Fruit fly (Drosophila melanogaster) whole organism, wandering third instar larva: ENCODE data around the gene ND-42.

Experiments used
- Abd-B ChIP-seq: fragments of >200 bp; optimal IDR thresholded peaks from 2 replicates; lab custom pipeline; 2017; ENCODE audit warnings: missing biosample characterization, missing genetic modification characterization
- CG32264 ChIP-seq: fragments of 200-800 bp; sonication (Bioruptor generic); optimal IDR thresholded peaks from 2 replicates; lab custom pipeline; 2016; ENCODE audit warnings: missing biosample characterization, missing genetic modification characterization
- CG9705 ChIP-seq: fragments of 200-800 bp; sonication (Bioruptor generic); optimal IDR thresholded peaks from 2 replicates; lab custom pipeline; 2018; ENCODE audit warnings: missing biosample characterization, mild to moderate bottlenecking, missing genetic modification characterization
- CrebA ChIP-seq: fragments of 200-800 bp; sonication (Bioruptor generic); optimal IDR thresholded peaks from 2 replicates; lab custom pipeline; 2016; ENCODE audit warnings: missing biosample characterization, mild to moderate bottlenecking, missing genetic modification characterization, borderline replicate concordance
- Dfd ChIP-seq: fragments of >200 bp; optimal IDR thresholded peaks from 2 replicates; lab custom pipeline; 2017; ENCODE audit warnings: missing biosample characterization, missing genetic modification characterization
- Dif ChIP-seq: fragments of 200-275, 200-300 bp; sonication (Bioruptor generic); optimal IDR thresholded peaks from 2 replicates; lab custom pipeline; 2018; ENCODE audit warnings: missing biosample characterization, missing genetic modification characterization; ENCODE audit not compliant: partially characterized antibody
- GATAd ChIP-seq: sonication (Bioruptor generic); optimal IDR thresholded peaks from 2 replicates; lab custom pipeline; 2016; ENCODE audit warnings: missing biosample characterization, missing genetic modification characterization
- HLH106 ChIP-seq: fragments of 200-800 bp; optimal IDR thresholded peaks from 3 replicates; lab custom pipeline; 2019; ENCODE audit warnings: missing biosample characterization, mild to moderate bottlenecking, missing genetic modification characterization, moderate library complexity
- Hr78 ChIP-seq: fragments of >200 bp; optimal IDR thresholded peaks from 2 replicates; lab custom pipeline; 2017; ENCODE audit warnings: missing biosample characterization, missing genetic modification characterization
- Hr83 ChIP-seq: fragments of 200-300 bp; sonication (Bioruptor generic); optimal IDR thresholded peaks from 2 replicates; lab custom pipeline; 2016; ENCODE audit warnings: missing biosample characterization, mild to moderate bottlenecking, missing genetic modification characterization, moderate library complexity; ENCODE audit not compliant: poor library complexity, severe bottlenecking
- Jra ChIP-seq: sonication (Bioruptor generic); optimal IDR thresholded peaks from 2 replicates; lab custom pipeline; 2016; ENCODE audit warnings: missing biosample characterization, missing genetic modification characterization
- Mio ChIP-seq: sonication (Bioruptor generic); optimal IDR thresholded peaks from 2 replicates; lab custom pipeline; 2016; ENCODE audit warnings: missing biosample characterization, missing genetic modification characterization
- Myc ChIP-seq: fragments of >200 bp; optimal IDR thresholded peaks from 2 replicates; lab custom pipeline; 2017
- N ChIP-seq: fragments of >200 bp; optimal IDR thresholded peaks from 2 replicates; lab custom pipeline; 2018; ENCODE audit warnings: missing biosample characterization, missing external identifiers, missing genetic modification characterization
- OdsH ChIP-seq: fragments of 200-800 bp; sonication (Bioruptor generic); optimal IDR thresholded peaks from 2 replicates; lab custom pipeline; 2016; ENCODE audit warnings: missing biosample characterization, mild to moderate bottlenecking, missing genetic modification characterization
- Rel ChIP-seq, 2 experiments: fragments of 200-800 bp; sonication (Bioruptor generic) in 1 of 2; optimal IDR thresholded peaks; 2 replicates in 1 of 2; 3 replicates in 1 of 2; lab custom pipeline; 2016 to 2019; ENCODE audit warnings: mild to moderate bottlenecking in 2 of 2, missing biosample characterization in 2 of 2, missing genetic modification characterization in 2 of 2, moderate library complexity in 1 of 2
- Sp1 ChIP-seq: fragments of 200-800 bp; sonication (Bioruptor generic); optimal IDR thresholded peaks from 3 replicates; lab custom pipeline; 2019; ENCODE audit warnings: missing biosample characterization, mild to moderate bottlenecking, missing genetic modification characterization, moderate library complexity
- Vsx2 ChIP-seq: fragments of 200-300, 225-300 bp; sonication (Bioruptor generic); optimal IDR thresholded peaks from 2 replicates; lab custom pipeline; 2018; ENCODE audit warnings: missing biosample characterization, missing genetic modification characterization; ENCODE audit not compliant: partially characterized antibody
- br ChIP-seq: fragments of 200-800 bp; sonication (Bioruptor generic); optimal IDR thresholded peaks from 2 replicates; lab custom pipeline; 2016; ENCODE audit warnings: missing biosample characterization, missing genetic modification characterization
- brk ChIP-seq: fragments of 200-800 bp; sonication (Bioruptor generic); optimal IDR thresholded peaks from 2 replicates; lab custom pipeline; 2016; ENCODE audit warnings: missing biosample characterization, mild to moderate bottlenecking, missing genetic modification characterization
- dl ChIP-seq, 2 experiments: fragments of 175-275, 200-275 bp in 1 of 2; fragments of 200-275 bp in 1 of 2; sonication (Bioruptor generic); optimal IDR thresholded peaks; lab custom pipeline; 2018; ENCODE audit warnings: mild to moderate bottlenecking in 2 of 2, missing biosample characterization in 2 of 2, missing genetic modification characterization in 2 of 2, moderate library complexity in 2 of 2; ENCODE audit not compliant: partially characterized antibody in 2 of 2, insufficient read depth in 1 of 2
- dmrt93B ChIP-seq: fragments of 200-800 bp; sonication (Bioruptor generic); optimal IDR thresholded peaks from 2 replicates; lab custom pipeline; 2018; ENCODE audit warnings: missing biosample characterization, mild to moderate bottlenecking, missing genetic modification characterization
- dsf ChIP-seq: sonication (Bioruptor generic); optimal IDR thresholded peaks from 2 replicates; lab custom pipeline; 2016; ENCODE audit warnings: missing biosample characterization, missing genetic modification characterization, borderline replicate concordance
- ey ChIP-seq: fragments of 200-800 bp; sonication (Bioruptor generic); optimal IDR thresholded peaks from 2 replicates; lab custom pipeline; 2016; ENCODE audit warnings: missing biosample characterization, missing genetic modification characterization
- foxo ChIP-seq, 2 experiments: fragments of 200-800 bp; sonication (Bioruptor generic); optimal IDR thresholded peaks; 2 replicates in 1 of 2; 3 replicates in 1 of 2; lab custom pipeline; 2016 to 2017; ENCODE audit warnings: missing biosample characterization in 2 of 2, missing genetic modification characterization in 2 of 2
- fru ChIP-seq: fragments of 200-800 bp; sonication (Bioruptor generic); optimal IDR thresholded peaks from 3 replicates; lab custom pipeline; 2016; ENCODE audit warnings: missing biosample characterization, mild to moderate bottlenecking, missing genetic modification characterization
- h ChIP-seq: fragments of 200-800 bp; sonication (Bioruptor generic); optimal IDR thresholded peaks from 3 replicates; lab custom pipeline; 2016; ENCODE audit warnings: missing biosample characterization, mild to moderate bottlenecking, missing genetic modification characterization
- jim ChIP-seq: fragments of 175-275, 200-325 bp; sonication (Bioruptor generic); optimal IDR thresholded peaks from 2 replicates; lab custom pipeline; 2016; ENCODE audit warnings: missing biosample characterization, mild to moderate bottlenecking, missing genetic modification characterization
- lola ChIP-seq: fragments of >200 bp; optimal IDR thresholded peaks from 2 replicates; lab custom pipeline; 2017; ENCODE audit warnings: missing biosample characterization, missing genetic modification characterization
- pan ChIP-seq: fragments of >200 bp; optimal IDR thresholded peaks from 2 replicates; lab custom pipeline; 2017
- psq ChIP-seq: fragments of 200-800 bp; sonication (Bioruptor generic); optimal IDR thresholded peaks from 3 replicates; lab custom pipeline; 2017; ENCODE audit warnings: missing biosample characterization, mild to moderate bottlenecking, missing genetic modification characterization, moderate library complexity
- rgr ChIP-seq: fragments of 200-800 bp; sonication (Bioruptor generic); optimal IDR thresholded peaks from 3 replicates; lab custom pipeline; 2016; ENCODE audit warnings: missing biosample characterization, mild to moderate bottlenecking, missing genetic modification characterization
- sage ChIP-seq: fragments of 200-800 bp; sonication (Bioruptor generic); optimal IDR thresholded peaks from 2 replicates; lab custom pipeline; 2016; ENCODE audit warnings: missing biosample characterization, mild to moderate bottlenecking, missing genetic modification characterization
- sv ChIP-seq: fragments of 200-800 bp; sonication (Bioruptor generic); optimal IDR thresholded peaks from 3 replicates; lab custom pipeline; 2016; ENCODE audit warnings: missing biosample characterization, missing genetic modification characterization
- tai ChIP-seq: sonication (Bioruptor generic); optimal IDR thresholded peaks from 2 replicates; lab custom pipeline; 2016; ENCODE audit warnings: missing biosample characterization, missing genetic modification characterization
- usp ChIP-seq: fragments of >200 bp; optimal IDR thresholded peaks from 2 replicates; lab custom pipeline; 2017; ENCODE audit warnings: missing biosample characterization, missing genetic modification characterization
- woc ChIP-seq: sonication (Bioruptor generic); optimal IDR thresholded peaks from 2 replicates; lab custom pipeline; 2016; ENCODE audit warnings: missing biosample characterization, mild to moderate bottlenecking, missing genetic modification characterization

Gene ND-42

dm6 chr3R:22026922-22027742 lies at the start of gene ND-42, which contains the start of gene Cchl:
TSS of gene ND-42 (plus strand) at chr3R:22027709.
TSS of gene Cchl (minus strand) at chr3R:22027480.
- TF ChIP-seq foxo (GFP tag; optimal IDR thresholded peaks at IDR 0.05; lab: Kevin White, UChicago) (peak in 1 of 2 experiments; percentile 88), Dif (GFP tag; lab: Kevin White, UChicago) (no peak), GATAd (GFP tag; lab: Kevin White, UChicago) (peak; percentile 57), Hr83 (GFP tag; lab: Kevin White, UChicago) (peak; percentile 63), CrebA (GFP tag; lab: Kevin White, UChicago) (no peak), pan (lab: Kevin White, UChicago) (no peak), woc (peak; percentile 73), dl (GFP tag; optimal IDR thresholded peaks at IDR 0.05; lab: Kevin White, UChicago; ENCODE audit: insufficient read depth in 1 of 2, partially characterized antibody in 2 of 2) (no peak), h (GFP tag; lab: Kevin White, UChicago) (peak; percentile 83), fru (GFP tag; lab: Kevin White, UChicago) (peak; percentile 78), OdsH (peak; percentile 76), dmrt93B (GFP tag; lab: Kevin White, UChicago) (no peak), dsf (GFP tag; lab: Kevin White, UChicago) (no peak), Rel (GFP tag; optimal IDR thresholded peaks at IDR 0.05; lab: Kevin White, UChicago) (no peak), Rel (tag; optimal IDR thresholded peaks at IDR 0.05; lab: Kevin White, UChicago) (peak; percentile 64), HLH106 (tag; lab: Kevin White, UChicago) (peak; percentile 88), CG32264 (GFP tag; lab: Kevin White, UChicago) (peak; percentile 45), jim (GFP tag; lab: Kevin White, UChicago) (no peak), rgr (GFP tag; lab: Kevin White, UChicago) (peak; percentile 86), brk (GFP tag; lab: Kevin White, UChicago) (no peak), br (GFP tag; lab: Kevin White, UChicago) (no peak), sage (GFP tag; lab: Kevin White, UChicago) (no peak), Dfd (no peak), Mio (GFP tag; lab: Kevin White, UChicago) (no peak), CG9705 (peak; percentile 86), Hr78 (GFP tag; lab: Kevin White, UChicago) (no peak), N (GFP tag; lab: Kevin White, UChicago) (no peak), psq (peak; percentile 75), Jra (GFP tag; lab: Kevin White, UChicago) (peak; percentile 69), tai (GFP tag; lab: Kevin White, UChicago) (no peak), Vsx2 (GFP tag; lab: Kevin White, UChicago) (no peak), sv (peak; percentile 55), Sp1 (GFP tag; lab: Kevin White, UChicago) (peak; percentile 80), Abd-B (GFP tag; lab: Kevin White, UChicago) (no peak), lola (GFP tag; lab: Kevin White, UChicago) (no peak), Myc (lab: Kevin White, UChicago) (peak; percentile 53), usp (GFP tag; lab: Kevin White, UChicago) (no peak), ey (GFP tag; lab: Kevin White, UChicago) (peak; percentile 70)

- TF ChIP-seq br (GFP tag; lab: Kevin White, UChicago) (no peak), Hr83 (GFP tag; lab: Kevin White, UChicago) (no peak), Abd-B (GFP tag; lab: Kevin White, UChicago) (no peak), h (GFP tag; lab: Kevin White, UChicago) (no peak), lola (GFP tag; lab: Kevin White, UChicago) (no peak), N (GFP tag; lab: Kevin White, UChicago) (no peak), woc (no peak), Vsx2 (GFP tag; lab: Kevin White, UChicago) (no peak), CG32264 (GFP tag; lab: Kevin White, UChicago) (no peak), Dfd (no peak)
Measured at dm6 chr3R:21977784-21978183, 49.7 kb upstream of the ND-42 start.
